Fruit fly (Drosophila melanogaster) Kc167 (cell line): Measurements from ENCODE around the gene Ski6.
"Not testable (repeated sequence)": the region's sequence is repeated elsewhere in the genome, so short reads cannot be mapped to it uniquely, and the experiment has no call there.

Experiments used
- Myc ChIP-seq: fragments of >200 bp; optimal IDR thresholded peaks from 2 replicates; lab custom pipeline; 2017; ENCODE audit warnings: missing external identifiers
- Sin3A ChIP-seq: fragments of >200 bp; optimal IDR thresholded peaks from 2 replicates; lab custom pipeline; 2018; ENCODE audit warnings: missing external identifiers
- h ChIP-seq: fragments of >200 bp; optimal IDR thresholded peaks from 3 replicates; lab custom pipeline; 2018; ENCODE audit warnings: missing external identifiers
- insv ChIP-seq: fragments of >200 bp; optimal IDR thresholded peaks from 3 replicates; lab custom pipeline; 2018; ENCODE audit warnings: missing external identifiers
- psq ChIP-seq: fragments of >200 bp; optimal IDR thresholded peaks from 2 replicates; lab custom pipeline; 2017; ENCODE audit warnings: missing external identifiers
- ttk ChIP-seq: sonication (Bioruptor generic); optimal IDR thresholded peaks from 2 replicates; lab custom pipeline; 2017; ENCODE audit warnings: missing external identifiers

Ski6 gene

dm6 chr2L:13239689-13240088, 17.5 kb upstream of the Ski6 start, which contains the start of gene Jhbp13:
Jhbp13 (plus strand) TSS chr2L:13239989.
- TF ChIP-seq Myc (lab: Kevin White, UChicago) (no peak), psq (lab: Kevin White, UChicago) (no peak), h (lab: Kevin White, UChicago) (no peak), ttk (lab: Kevin White, UChicago) (no peak), insv (lab: Kevin White, UChicago) (no peak), Sin3A (lab: Kevin White, UChicago) (no peak)

dm6 chr2L:13236194-13236593, 14.0 kb upstream of the Ski6 start, which contains the start of gene Jhbp14:
Jhbp14 (plus strand) TSS chr2L:13236494.
- TF ChIP-seq Sin3A (lab: Kevin White, UChicago) (no peak), h (lab: Kevin White, UChicago) (no peak), Myc (lab: Kevin White, UChicago) (no peak), psq (lab: Kevin White, UChicago) (no peak), ttk (lab: Kevin White, UChicago) (no peak), insv (lab: Kevin White, UChicago) (no peak)

- TF ChIP-seq h (lab: Kevin White, UChicago) (no peak), psq (lab: Kevin White, UChicago) (no peak), insv (lab: Kevin White, UChicago) (no peak), Sin3A (lab: Kevin White, UChicago) (no peak), Myc (lab: Kevin White, UChicago) (no peak), ttk (lab: Kevin White, UChicago) (no peak)
Measured at dm6 chr2L:13234610-13235489, 12.6 kb upstream of the Ski6 start, which contains the start of gene Mabi. Mabi (minus strand) TSS chr2L:13234660.

- no peak for TF ChIP-seq insv (lab: Kevin White, UChicago)
- no peak for TF ChIP-seq psq (lab: Kevin White, UChicago)
- no peak for TF ChIP-seq Sin3A (lab: Kevin White, UChicago)
- no peak for TF ChIP-seq ttk (lab: Kevin White, UChicago)
- TF ChIP-seq h (lab: Kevin White, UChicago) = no peak
- no peak for TF ChIP-seq Myc (lab: Kevin White, UChicago)
Measured at dm6 chr2L:13231739-13232138, 9.5 kb upstream of the Ski6 start, which contains the start of gene Prosalpha6T. Prosalpha6T (plus strand) TSS chr2L:13232039.

- TF ChIP-seq ttk (lab: Kevin White, UChicago) (no peak), Sin3A (lab: Kevin White, UChicago) (no peak), insv (lab: Kevin White, UChicago) (no peak), h (lab: Kevin White, UChicago) (no peak), Myc (lab: Kevin White, UChicago) (no peak), psq (lab: Kevin White, UChicago) (no peak)
Measured at dm6 chr2L:13229388-13229882, 7.2 kb upstream of the Ski6 start, which contains the start of gene CG16815. CG16815 (plus strand) TSS chr2L:13229832.

- no peak for TF ChIP-seq Sin3A (lab: Kevin White, UChicago)
- no peak for TF ChIP-seq ttk (lab: Kevin White, UChicago)
- TF ChIP-seq h (lab: Kevin White, UChicago) = no peak
- TF ChIP-seq Myc (lab: Kevin White, UChicago) = no peak
- TF ChIP-seq psq (lab: Kevin White, UChicago) = no peak
- no peak for TF ChIP-seq insv (lab: Kevin White, UChicago)
Measured at dm6 chr2L:13227242-13227641, 5.0 kb upstream of the Ski6 start, which contains the start of gene CG16813. CG16813 (plus strand) TSS chr2L:13227529.

- no peak for TF ChIP-seq Sin3A (lab: Kevin White, UChicago)
- no peak for TF ChIP-seq h (lab: Kevin White, UChicago)
Measured at dm6 chr2L:13225225-13225840, 3.1 kb upstream of the Ski6 start, which contains the start of gene CG15480. CG15480 (minus strand) TSS chr2L:13225275.

dm6 chr2L:13219281-13220092, 2.7 kb downstream of the Ski6 start, which contains the start of the genes CG9426 and mRF1:
CG9426 (minus strand) TSS chr2L:13219923.
mRF1 (plus strand) TSS chr2L:13219979.
- TF ChIP-seq Sin3A (lab: Kevin White, UChicago) (no peak), psq (lab: Kevin White, UChicago) (no peak), ttk (lab: Kevin White, UChicago) (no peak), Myc (lab: Kevin White, UChicago) (no peak), insv (lab: Kevin White, UChicago) (no peak), h (lab: Kevin White, UChicago) (no peak)

- TF ChIP-seq h (lab: Kevin White, UChicago) (no peak), insv (lab: Kevin White, UChicago) (no peak), Myc (lab: Kevin White, UChicago) (no peak), psq (lab: Kevin White, UChicago) (no peak), ttk (lab: Kevin White, UChicago) (no peak), Sin3A (lab: Kevin White, UChicago) (no peak)
Measured at dm6 chr2L:13215010-13215409, 7.2 kb downstream of the Ski6 start, which contains the start of gene kek4. kek4 (minus strand) TSS chr2L:13215350.

- TF ChIP-seq Myc, Sin3A, ttk (lab: Kevin White, UChicago): not testable (repeated sequence)
Measured at dm6 chr2L:13211764-13212265, 10.4 kb downstream of the Ski6 start, which contains the start of gene CG15482. CG15482 (minus strand) TSS chr2L:13211814.
